Worm (Caenorhabditis elegans) whole organism, mixed stage, embryonic: ENCODE measurements around the gene unc-85.

Experiments used
- M03D4.4 ChIP-seq: sonication (generic microtip); optimal IDR thresholded peaks from 2 replicates; lab custom pipeline; 2017; ENCODE audit warnings: mild to moderate bottlenecking, missing genetic modification characterization, missing compliant biosample characterization
- bed-3 ChIP-seq: fragments of 200-800 bp; sonication (Bioruptor generic); optimal IDR thresholded peaks from 3 replicates; lab custom pipeline; 2018; ENCODE audit warnings: mild to moderate bottlenecking, missing genetic modification characterization, moderate library complexity, missing compliant biosample characterization
- ceh-39 ChIP-seq: fragments of 150-350 bp; optimal IDR thresholded peaks from 2 replicates; lab custom pipeline; 2014; ENCODE audit warnings: missing biosample characterization, missing genetic modification characterization
- ceh-43 ChIP-seq: fragments of 200-800 bp; sonication (Bioruptor generic); optimal IDR thresholded peaks from 2 replicates; lab custom pipeline; 2018; ENCODE audit warnings: mild to moderate bottlenecking, missing genetic modification characterization, moderate library complexity, missing compliant biosample characterization
- ceh-83 ChIP-seq: fragments of 200-800 bp; sonication (Bioruptor generic); optimal IDR thresholded peaks from 2 replicates; lab custom pipeline; 2018; ENCODE audit warnings: mild to moderate bottlenecking, missing genetic modification characterization, missing compliant biosample characterization
- cnd-1 ChIP-seq: fragments of 200-800 bp; sonication (Bioruptor generic); optimal IDR thresholded peaks from 2 replicates; lab custom pipeline; 2018; ENCODE audit warnings: mild to moderate bottlenecking, missing genetic modification characterization, missing compliant biosample characterization
- elt-1 ChIP-seq: sonication (generic microtip); optimal IDR thresholded peaks from 2 replicates; lab custom pipeline; 2017; ENCODE audit warnings: missing genetic modification characterization, mild to moderate bottlenecking, missing compliant biosample characterization, antibody characterized with exemption, moderate library complexity, borderline replicate concordance; ENCODE audit not compliant: insufficient read depth
- elt-3 ChIP-seq: fragments of 150-350 bp; optimal IDR thresholded peaks from 2 replicates; lab custom pipeline; 2014; ENCODE audit warnings: missing biosample characterization, missing genetic modification characterization
- flh-1 ChIP-seq: fragments of 200-800 bp; sonication (Bioruptor generic); optimal IDR thresholded peaks from 2 replicates; lab custom pipeline; 2018; ENCODE audit warnings: mild to moderate bottlenecking, missing genetic modification characterization, moderate library complexity, missing compliant biosample characterization
- hlh-1 ChIP-seq: fragments of 150-350 bp; optimal IDR thresholded peaks from 2 replicates; lab custom pipeline; 2014; ENCODE audit warnings: missing biosample characterization, missing genetic modification reagents, missing genetic modification characterization
- lin-13 ChIP-seq: fragments of 150-350 bp; optimal IDR thresholded peaks from 2 replicates; lab custom pipeline; 2014; ENCODE audit warnings: missing biosample characterization, missing genetic modification characterization
- lin-32 ChIP-seq: fragments of 200-800 bp; sonication (Bioruptor generic); optimal IDR thresholded peaks from 2 replicates; lab custom pipeline; 2018; ENCODE audit warnings: mild to moderate bottlenecking, missing genetic modification characterization, missing compliant biosample characterization
- lsy-2 ChIP-seq: fragments of 150-350 bp; optimal IDR thresholded peaks from 2 replicates; lab custom pipeline; 2014; ENCODE audit warnings: missing biosample characterization, missing genetic modification characterization
- mab-5 ChIP-seq: fragments of 150-350 bp; optimal IDR thresholded peaks from 2 replicates; lab custom pipeline; 2014; ENCODE audit warnings: missing biosample characterization, missing genetic modification characterization
- mls-2 ChIP-seq: sonication (generic microtip); optimal IDR thresholded peaks from 2 replicates; lab custom pipeline; 2016; ENCODE audit warnings: mild to moderate bottlenecking, missing genetic modification characterization, moderate library complexity, missing compliant biosample characterization
- nhr-12 ChIP-seq: fragments of 150-350 bp; optimal IDR thresholded peaks from 2 replicates; lab custom pipeline; 2014; ENCODE audit warnings: missing biosample characterization, missing genetic modification characterization
- nhr-2 ChIP-seq: fragments of 150-350 bp; optimal IDR thresholded peaks from 2 replicates; lab custom pipeline; 2014; ENCODE audit warnings: missing biosample characterization, missing genetic modification characterization
- nhr-237 ChIP-seq: fragments of 150-350 bp; optimal IDR thresholded peaks from 2 replicates; lab custom pipeline; 2014; ENCODE audit warnings: missing biosample characterization, missing genetic modification characterization
- nhr-28 ChIP-seq: fragments of 150-350 bp; optimal IDR thresholded peaks from 2 replicates; lab custom pipeline; 2014; ENCODE audit warnings: missing biosample characterization, missing genetic modification characterization
- nhr-76 ChIP-seq: sonication (generic microtip); optimal IDR thresholded peaks from 2 replicates; lab custom pipeline; 2017; ENCODE audit warnings: missing biosample characterization, missing genetic modification characterization
- pha-4 ChIP-seq: fragments of 150-350 bp; optimal IDR thresholded peaks from 2 replicates; lab custom pipeline; 2018; ENCODE audit warnings: missing biosample characterization, missing genetic modification reagents, missing genetic modification characterization
- sem-2 ChIP-seq: fragments of 200-800 bp; sonication (Bioruptor generic); optimal IDR thresholded peaks from 2 replicates; lab custom pipeline; 2018; ENCODE audit warnings: mild to moderate bottlenecking, missing genetic modification characterization, missing compliant biosample characterization
- snpc-4 ChIP-seq: fragments of 150-350 bp; optimal IDR thresholded peaks from 2 replicates; lab custom pipeline; 2014; ENCODE audit warnings: missing biosample characterization, missing genetic modification characterization
- tbx-8 ChIP-seq: fragments of 200-800 bp; sonication (Bioruptor generic); optimal IDR thresholded peaks from 2 replicates; lab custom pipeline; 2018; ENCODE audit warnings: mild to moderate bottlenecking, missing genetic modification characterization, moderate library complexity, missing compliant biosample characterization
- unc-120 ChIP-seq: sonication (generic microtip); optimal IDR thresholded peaks from 2 replicates; lab custom pipeline; 2017; ENCODE audit warnings: missing genetic modification characterization, missing compliant biosample characterization; ENCODE audit not compliant: poor library complexity, severe bottlenecking
- unc-62 ChIP-seq: fragments of 150-350 bp; optimal IDR thresholded peaks from 2 replicates; lab custom pipeline; 2014; ENCODE audit warnings: missing biosample characterization, missing genetic modification reagents, missing genetic modification characterization

Gene unc-85

DNA sequence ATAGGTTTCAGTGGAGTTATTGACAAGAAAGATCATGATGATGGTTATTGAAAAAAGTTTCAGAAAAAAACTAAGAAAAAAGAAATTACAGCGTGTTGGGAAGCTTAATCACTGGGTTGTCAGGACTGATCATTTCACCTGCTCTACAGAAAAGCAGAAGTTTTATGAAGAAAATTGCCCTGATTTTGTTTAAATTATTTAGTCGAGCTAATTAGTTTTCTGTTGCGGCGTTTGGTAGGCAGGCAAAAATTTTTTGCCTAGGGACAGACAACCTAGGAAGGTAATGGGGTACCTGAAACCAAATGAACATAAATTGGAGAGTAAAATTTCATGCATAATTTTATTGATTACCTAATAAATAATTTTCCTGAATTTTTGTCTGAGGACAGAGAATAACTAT, 18.2 kb upstream of the unc-85 start, which contains the start of gene sre-40:
sre-40 (minus strand) TSS at position 101 of the 400 bp plus-strand sequence.
- TF ChIP-seq mls-2 (no peak), nhr-28 (no peak), mab-5 (tag; lab: Kevin White, UChicago) (no peak), snpc-4 (tag; lab: Kevin White, UChicago) (no peak), nhr-76 (tag; lab: Kevin White, UChicago) (no peak), ceh-39 (tag; lab: Kevin White, UChicago) (no peak), bed-3 (GFP tag; lab: Kevin White, UChicago) (no peak), hlh-1 (tag; lab: Kevin White, UChicago) (no peak), lin-13 (tag; lab: Kevin White, UChicago) (no peak), pha-4 (tag; lab: Kevin White, UChicago) (no peak), sem-2 (GFP tag; lab: Kevin White, UChicago) (no peak), cnd-1 (tag; lab: Kevin White, UChicago) (no peak), nhr-2 (tag; lab: Kevin White, UChicago) (no peak), lsy-2 (tag; lab: Kevin White, UChicago) (no peak), elt-1 (no peak), flh-1 (GFP tag; lab: Kevin White, UChicago) (no peak), tbx-8 (no peak), elt-3 (no peak)
- TF ChIP-seq, all 35 proteins: peak for 0

DNA sequence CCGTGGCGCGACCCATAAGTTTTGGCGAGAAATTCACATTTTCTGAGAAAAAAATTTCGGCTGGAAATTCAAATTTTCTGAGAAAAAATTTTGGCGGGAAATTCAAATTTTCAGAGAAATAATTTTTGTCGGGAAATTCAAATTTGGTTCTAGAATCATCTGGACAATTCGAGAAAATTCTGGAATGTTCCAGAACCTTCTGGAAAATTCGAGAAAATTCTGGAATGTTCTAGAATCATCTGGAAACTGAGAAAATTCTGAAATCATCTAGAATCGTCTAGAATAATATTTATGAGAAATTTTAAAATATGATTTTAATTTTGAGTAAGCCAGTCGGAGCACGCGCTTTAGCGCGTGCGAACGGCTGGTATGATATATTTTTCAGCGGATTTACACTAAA, 17.0 kb upstream of the unc-85 start:
- TF ChIP-seq nhr-12 (tag; lab: Kevin White, UChicago): no peak

DNA sequence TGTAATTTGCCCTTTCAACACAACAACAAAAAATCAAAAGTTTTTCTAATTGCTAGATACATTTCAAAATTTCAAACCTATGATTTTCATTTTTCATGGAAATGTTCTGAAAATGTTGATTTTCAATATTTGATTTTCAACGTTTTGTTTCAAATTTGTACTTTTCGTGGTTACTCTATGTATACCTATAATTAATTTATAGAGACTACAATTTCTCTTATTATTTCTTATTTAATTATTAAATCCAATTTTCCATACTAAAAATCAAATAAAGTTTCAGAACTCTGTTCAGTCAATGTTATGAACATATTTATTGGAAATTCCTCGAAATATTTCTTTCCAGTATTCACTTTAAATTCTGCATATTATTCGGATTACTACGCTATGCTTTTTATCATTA, 14.9 kb upstream of the unc-85 start, which contains the start of gene sre-39:
sre-39 (plus strand) TSS at position 301 of the 400 bp plus-strand sequence.
- TF ChIP-seq lin-32 (GFP tag; lab: Kevin White, UChicago) (no peak), M03D4.4 (tag; lab: Kevin White, UChicago) (no peak)

ce11 chrII:4689477-4689876, 12.4 kb upstream of the unc-85 start, which contains the start of gene F10G7.12:
Gene F10G7.12, plus strand, starts transcription at chrII:4689777.
- TF ChIP-seq nhr-2 (tag; lab: Kevin White, UChicago) (no peak), ceh-83 (no peak), unc-120 (tag; lab: Kevin White, UChicago) (no peak), nhr-237 (no peak), tbx-8 (no peak), M03D4.4 (tag; lab: Kevin White, UChicago) (no peak), flh-1 (GFP tag; lab: Kevin White, UChicago) (no peak), unc-62 (GFP tag; lab: Kevin White, UChicago) (no peak), ceh-43 (GFP tag; lab: Kevin White, UChicago) (no peak), hlh-1 (tag; lab: Kevin White, UChicago) (no peak)

DNA sequence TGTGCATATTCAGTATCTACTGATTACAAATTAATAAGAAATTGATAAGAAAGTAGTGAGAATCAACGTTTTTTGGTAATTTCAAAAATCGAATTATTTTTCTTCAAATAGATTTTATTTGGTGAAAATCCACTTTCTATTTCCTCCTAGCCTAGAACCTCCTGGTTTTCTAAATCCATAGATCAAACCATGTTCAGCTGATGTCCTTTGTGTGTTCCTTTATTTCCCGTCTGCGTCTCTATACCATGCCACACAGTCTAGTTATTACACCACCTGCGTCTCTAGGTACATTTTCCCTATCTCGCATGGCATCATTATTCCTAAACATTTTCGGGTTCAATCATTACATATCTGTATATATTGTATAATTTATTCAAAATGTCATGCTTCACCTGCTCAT, 8.7 kb upstream of the unc-85 start, which contains the start of gene F10G7.5:
F10G7.5 (plus strand) TSS at position 286 of the 400 bp plus-strand sequence.
- peak; percentile 47 for TF ChIP-seq pha-4 (tag; lab: Kevin White, UChicago)
- no peak for TF ChIP-seq ceh-39 (tag; lab: Kevin White, UChicago)
- no peak for TF ChIP-seq unc-120 (tag; lab: Kevin White, UChicago)
- TF ChIP-seq, all 35 proteins: peak for 1

- no peak for TF ChIP-seq tbx-8
- no peak for TF ChIP-seq bed-3 (GFP tag; lab: Kevin White, UChicago)
- no peak for TF ChIP-seq nhr-76 (tag; lab: Kevin White, UChicago)
- no peak for TF ChIP-seq elt-3
- no peak for TF ChIP-seq lsy-2 (tag; lab: Kevin White, UChicago)
- TF ChIP-seq nhr-237: no peak
- no peak for TF ChIP-seq flh-1 (GFP tag; lab: Kevin White, UChicago)
- no peak for TF ChIP-seq unc-62 (GFP tag; lab: Kevin White, UChicago)
- no peak for TF ChIP-seq sem-2 (GFP tag; lab: Kevin White, UChicago)
- no peak for TF ChIP-seq nhr-2 (tag; lab: Kevin White, UChicago)
- TF ChIP-seq snpc-4 (tag; lab: Kevin White, UChicago): no peak
- TF ChIP-seq, all 35 proteins: peak for 0
Measured at ce11 chrII:4696055-4696454, 5.8 kb upstream of the unc-85 start.
